Worm (Caenorhabditis elegans): ENCODE results near the gene his-16.

- TF ChIP-seq M03D4.4 (tag; optimal IDR thresholded peaks at IDR 0.05), result peak; percentile 88
- peak; percentile 47 for TF ChIP-seq unc-39 (tag; optimal IDR thresholded peaks at IDR 0.05)
- peak; percentile 59 for TF ChIP-seq nhr-237 (tag; optimal IDR thresholded peaks at IDR 0.05)
Observed at ce11 chrII:13834380-13835194, 16.6 kb upstream of the his-16 start.
